Worm (Caenorhabditis elegans) whole organism, late embryonic: Measurements from ENCODE around the gene F54C8.1.
"Not testable (repeated sequence)": the region's sequence is repeated elsewhere in the genome, so short reads cannot be mapped to it uniquely, and the experiment has no call there.

Experiments
- C08G9.2 ChIP-seq: sonication (generic microtip); optimal IDR thresholded peaks from 2 replicates; lab custom pipeline; 2016; ENCODE audit warnings: mild to moderate bottlenecking, missing genetic modification characterization, moderate library complexity, missing compliant biosample characterization
- C38D4.7 ChIP-seq: fragments of 200-800 bp; sonication (Bioruptor generic); optimal IDR thresholded peaks from 2 replicates; lab custom pipeline; 2018; ENCODE audit warnings: mild to moderate bottlenecking, missing genetic modification characterization, moderate library complexity, missing compliant biosample characterization
- K09A11.1 ChIP-seq: sonication (generic microtip); optimal IDR thresholded peaks from 2 replicates; lab custom pipeline; 2017; ENCODE audit warnings: antibody characterized with exemption, mild to moderate bottlenecking, missing genetic modification characterization, missing compliant biosample characterization; ENCODE audit not compliant: insufficient read depth
- T23F11.4 ChIP-seq: fragments of 200-800 bp; sonication (Bioruptor generic); optimal IDR thresholded peaks from 2 replicates; lab custom pipeline; 2018; ENCODE audit warnings: mild to moderate bottlenecking, missing genetic modification characterization, missing compliant biosample characterization
- Y22D7AL.16 ChIP-seq: sonication (generic microtip); optimal IDR thresholded peaks from 2 replicates; lab custom pipeline; 2016; ENCODE audit warnings: missing genetic modification characterization, missing compliant biosample characterization
- ama-1 ChIP-seq: fragments of 150-350 bp; optimal IDR thresholded peaks from 2 replicates; lab custom pipeline; 2014
- ceh-24 ChIP-seq: sonication (generic microtip); optimal IDR thresholded peaks from 2 replicates; lab custom pipeline; 2016; ENCODE audit warnings: mild to moderate bottlenecking, missing genetic modification characterization, missing compliant biosample characterization
- ceh-30 ChIP-seq: fragments of 150-350 bp; optimal IDR thresholded peaks from 2 replicates; lab custom pipeline; 2014; ENCODE audit warnings: missing biosample characterization, missing genetic modification characterization
- ceh-31 ChIP-seq: sonication (generic microtip); optimal IDR thresholded peaks from 2 replicates; lab custom pipeline; 2016; ENCODE audit warnings: missing genetic modification characterization, missing compliant biosample characterization
- ceh-34 ChIP-seq: sonication (generic microtip); optimal IDR thresholded peaks from 2 replicates; lab custom pipeline; 2016; ENCODE audit warnings: mild to moderate bottlenecking, missing genetic modification characterization, missing compliant biosample characterization
- ceh-48 ChIP-seq: sonication (generic microtip); optimal IDR thresholded peaks from 2 replicates; lab custom pipeline; 2016; ENCODE audit warnings: missing genetic modification characterization, inconsistent platforms, missing compliant biosample characterization
- ceh-6 ChIP-seq: fragments of 200-800 bp; sonication (Bioruptor generic); optimal IDR thresholded peaks from 2 replicates; lab custom pipeline; 2018; ENCODE audit warnings: mild to moderate bottlenecking, missing genetic modification characterization, missing compliant biosample characterization
- ceh-9 ChIP-seq: sonication (generic microtip); optimal IDR thresholded peaks from 2 replicates; lab custom pipeline; 2016; ENCODE audit warnings: mild to moderate bottlenecking, missing genetic modification characterization, inconsistent platforms, missing compliant biosample characterization
- dmd-4 ChIP-seq: sonication (generic microtip); optimal IDR thresholded peaks from 2 replicates; lab custom pipeline; 2016; ENCODE audit warnings: borderline replicate concordance, missing genetic modification characterization, missing compliant biosample characterization
- dve-1 ChIP-seq: sonication (generic microtip); optimal IDR thresholded peaks from 2 replicates; lab custom pipeline; 2017; ENCODE audit warnings: antibody characterized with exemption, mild to moderate bottlenecking, missing genetic modification characterization, missing compliant biosample characterization
- elt-2 ChIP-seq: sonication (generic microtip); optimal IDR thresholded peaks from 2 replicates; lab custom pipeline; 2016; ENCODE audit warnings: missing genetic modification reagents, missing genetic modification characterization, missing compliant biosample characterization
- elt-4 ChIP-seq: sonication (generic microtip); optimal IDR thresholded peaks from 2 replicates; lab custom pipeline; 2016; ENCODE audit warnings: missing genetic modification characterization, missing compliant biosample characterization
- ets-4 ChIP-seq: sonication (generic microtip); optimal IDR thresholded peaks from 2 replicates; lab custom pipeline; 2016; ENCODE audit warnings: missing genetic modification characterization, missing compliant biosample characterization
- eyg-1 ChIP-seq: sonication (generic microtip); optimal IDR thresholded peaks from 2 replicates; lab custom pipeline; 2016; ENCODE audit warnings: missing genotype, missing genetic modification characterization, missing compliant biosample characterization
- fkh-10 ChIP-seq: fragments of 150-350 bp; optimal IDR thresholded peaks from 2 replicates; lab custom pipeline; 2014; ENCODE audit warnings: missing biosample characterization, missing genetic modification reagents, missing genetic modification characterization
- fkh-6 ChIP-seq: sonication (generic microtip); optimal IDR thresholded peaks from 2 replicates; lab custom pipeline; 2016; ENCODE audit warnings: missing genetic modification characterization, missing compliant biosample characterization
- gmeb-2 ChIP-seq: sonication (generic microtip); optimal IDR thresholded peaks from 2 replicates; lab custom pipeline; 2016; ENCODE audit warnings: missing genetic modification characterization, inconsistent platforms, missing compliant biosample characterization
- hlh-15 ChIP-seq: sonication (generic microtip); optimal IDR thresholded peaks from 2 replicates; lab custom pipeline; 2016; ENCODE audit warnings: missing genetic modification characterization, missing compliant biosample characterization
- hlh-30 ChIP-seq: sonication (generic microtip); optimal IDR thresholded peaks from 2 replicates; lab custom pipeline; 2017; ENCODE audit warnings: antibody characterized with exemption, missing genetic modification characterization, missing compliant biosample characterization; ENCODE audit not compliant: insufficient read depth
- hlh-8 ChIP-seq: sonication (generic microtip); optimal IDR thresholded peaks from 2 replicates; lab custom pipeline; 2016; ENCODE audit warnings: missing genotype, missing genetic modification characterization, missing compliant biosample characterization
- madf-2 ChIP-seq: sonication (generic microtip); optimal IDR thresholded peaks from 2 replicates; lab custom pipeline; 2017; ENCODE audit warnings: missing genetic modification characterization, missing compliant biosample characterization
- nfya-1 ChIP-seq: sonication (generic microtip); optimal IDR thresholded peaks from 2 replicates; lab custom pipeline; 2017; ENCODE audit warnings: missing genetic modification characterization, mild to moderate bottlenecking, missing compliant biosample characterization, antibody characterized with exemption, moderate library complexity
- nhr-232 ChIP-seq: sonication (generic microtip); optimal IDR thresholded peaks from 2 replicates; lab custom pipeline; 2016; ENCODE audit warnings: missing genetic modification characterization, missing compliant biosample characterization
- npax-4 ChIP-seq: sonication (generic microtip); optimal IDR thresholded peaks from 2 replicates; lab custom pipeline; 2016; ENCODE audit warnings: missing genetic modification characterization, missing compliant biosample characterization
- odd-2 ChIP-seq: sonication (generic microtip); optimal IDR thresholded peaks from 2 replicates; lab custom pipeline; 2017; ENCODE audit warnings: antibody characterized with exemption, mild to moderate bottlenecking, missing genetic modification characterization, missing compliant biosample characterization
- pag-3 ChIP-seq: sonication (generic microtip); optimal IDR thresholded peaks from 2 replicates; lab custom pipeline; 2016; ENCODE audit warnings: missing compliant biosample characterization, missing genetic modification characterization, borderline replicate concordance
- pat-9 ChIP-seq: fragments of 200-800 bp; sonication (Bioruptor generic); optimal IDR thresholded peaks from 2 replicates; lab custom pipeline; 2018; ENCODE audit warnings: mild to moderate bottlenecking, missing genetic modification characterization, moderate library complexity, missing compliant biosample characterization
- pha-2 ChIP-seq: sonication (generic microtip); optimal IDR thresholded peaks from 2 replicates; lab custom pipeline; 2017; ENCODE audit warnings: mild to moderate bottlenecking, missing genetic modification characterization, missing compliant biosample characterization
- pros-1 ChIP-seq: fragments of 150-350 bp; optimal IDR thresholded peaks from 2 replicates; lab custom pipeline; 2014; ENCODE audit warnings: missing biosample characterization, missing genetic modification reagents, missing genetic modification characterization
- rnt-1 ChIP-seq: sonication (generic microtip); optimal IDR thresholded peaks from 2 replicates; lab custom pipeline; 2016; ENCODE audit warnings: missing genetic modification characterization, missing compliant biosample characterization
- sdc-2 ChIP-seq: sonication (generic microtip); optimal IDR thresholded peaks from 2 replicates; lab custom pipeline; 2016; ENCODE audit warnings: missing genotype, missing genetic modification characterization, missing compliant biosample characterization
- syd-9 ChIP-seq: sonication (generic microtip); optimal IDR thresholded peaks from 2 replicates; lab custom pipeline; 2016; ENCODE audit warnings: mild to moderate bottlenecking, missing genetic modification characterization, moderate library complexity, missing compliant biosample characterization
- tbx-2 ChIP-seq: sonication (generic microtip); optimal IDR thresholded peaks from 2 replicates; lab custom pipeline; 2016; ENCODE audit warnings: missing genetic modification characterization, missing compliant biosample characterization
- tbx-7 ChIP-seq: sonication (generic microtip); optimal IDR thresholded peaks from 2 replicates; lab custom pipeline; 2016; ENCODE audit warnings: missing genotype, missing genetic modification characterization, missing compliant biosample characterization
- ttx-3 ChIP-seq: sonication (generic microtip); optimal IDR thresholded peaks from 2 replicates; lab custom pipeline; 2016; ENCODE audit warnings: missing genetic modification reagents, missing genetic modification characterization, missing compliant biosample characterization
- unc-42 ChIP-seq: sonication (generic microtip); optimal IDR thresholded peaks from 2 replicates; lab custom pipeline; 2016; ENCODE audit warnings: missing genotype, missing genetic modification characterization, missing compliant biosample characterization
- unc-86 ChIP-seq: sonication (generic microtip); optimal IDR thresholded peaks from 2 replicates; lab custom pipeline; 2016; ENCODE audit warnings: missing genetic modification characterization, missing compliant biosample characterization

The F54C8.1 gene

ce11 chrIII:9406600-9406999, 32.9 kb upstream of the F54C8.1 start, which contains the start of gene T26G10.1:
TSS of gene T26G10.1 (minus strand) at chrIII:9406641.
- TF ChIP-seq npax-4 (tag; lab: Kevin White, UChicago) = no peak
- TF ChIP-seq elt-2 (tag; lab: Kevin White, UChicago) = peak; percentile 20
- peak; percentile 9 for TF ChIP-seq unc-42 (tag; lab: Kevin White, UChicago)
- no peak for TF ChIP-seq ama-1 (lab: Kevin White, UChicago)
- peak; percentile 4 for TF ChIP-seq ceh-31 (tag; lab: Kevin White, UChicago)
- no peak for TF ChIP-seq pat-9 (tag; lab: Kevin White, UChicago)
- TF ChIP-seq pros-1 (tag; lab: Kevin White, UChicago) = no peak
- TF ChIP-seq nfya-1 (tag; lab: Kevin White, UChicago) = peak; percentile 13
- TF ChIP-seq ttx-3 = no peak
- TF ChIP-seq eyg-1 (tag; lab: Kevin White, UChicago) = no peak
- TF ChIP-seq elt-4 = no peak
- TF ChIP-seq fkh-10 (GFP tag; lab: Kevin White, UChicago) = no peak

DNA sequence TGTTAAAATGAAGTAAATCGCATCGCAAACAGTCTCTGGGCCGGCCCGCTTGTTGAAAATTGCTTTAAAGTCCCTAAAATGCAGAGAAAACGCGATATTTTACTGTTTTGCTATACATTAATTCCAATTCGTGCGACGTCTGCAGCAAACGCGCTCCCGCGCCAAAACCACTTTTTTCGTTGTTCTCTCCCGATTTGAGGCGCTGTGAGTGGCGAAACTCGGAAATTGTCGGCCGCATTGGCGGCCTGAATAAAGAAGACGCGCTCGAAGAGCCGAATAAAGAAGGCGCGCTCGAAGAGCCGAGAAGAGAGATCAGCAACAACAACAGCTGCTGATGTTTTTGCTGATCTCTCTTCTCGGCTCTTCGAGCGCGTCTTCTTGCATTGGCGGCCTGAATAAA, 31.2 kb upstream of the F54C8.1 start:
- TF ChIP-seq ceh-31 (tag; lab: Kevin White, UChicago) = peak; percentile 49

DNA sequence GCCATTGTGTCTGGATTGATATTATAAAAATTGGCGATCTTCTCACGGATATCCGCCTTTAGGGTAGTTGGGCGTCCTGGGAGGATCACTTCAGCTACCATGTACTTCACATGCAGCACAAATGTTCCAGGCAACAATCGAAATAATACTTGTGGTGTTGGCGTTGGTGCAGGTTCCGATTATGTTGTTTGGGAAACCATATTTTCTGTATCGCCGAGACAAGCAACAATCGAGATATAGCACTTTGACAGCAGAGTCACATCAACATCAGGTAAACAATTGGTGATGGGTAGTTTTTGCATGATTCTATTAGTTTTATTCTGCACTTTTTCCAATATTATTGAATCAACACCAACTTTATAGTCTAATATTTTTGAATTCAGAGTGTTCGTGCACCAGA, 26.2 kb upstream of the F54C8.1 start, which contains the start of gene T26G10.3:
Gene T26G10.3 (minus strand): TSS at position 101 of the 400 bp plus-strand sequence.
- no peak for TF ChIP-seq madf-2
- TF ChIP-seq sdc-2 (tag; lab: Kevin White, UChicago) = no peak
- TF ChIP-seq T23F11.4 = no peak
- no peak for TF ChIP-seq C08G9.2 (tag; lab: Kevin White, UChicago)
- TF ChIP-seq tbx-2 = no peak
- TF ChIP-seq hlh-8 = no peak
- TF ChIP-seq K09A11.1 = no peak
- TF ChIP-seq pros-1 (tag; lab: Kevin White, UChicago) = no peak
- TF ChIP-seq ceh-24 (tag; lab: Kevin White, UChicago) = no peak
- TF ChIP-seq pha-2 (tag; lab: Kevin White, UChicago) = no peak
- no peak for TF ChIP-seq unc-86 (tag; lab: Kevin White, UChicago)
- no peak for TF ChIP-seq ets-4 (tag; lab: Kevin White, UChicago)
- TF ChIP-seq ceh-48 (tag; lab: Kevin White, UChicago) = no peak
- no peak for TF ChIP-seq tbx-7
- TF ChIP-seq Y22D7AL.16 = no peak
- TF ChIP-seq nhr-232 (tag; lab: Kevin White, UChicago) = no peak
- TF ChIP-seq dmd-4 = no peak
- no peak for TF ChIP-seq ceh-6 (GFP tag; lab: Kevin White, UChicago)
- no peak for TF ChIP-seq hlh-30
- TF ChIP-seq fkh-6 = no peak

ce11 chrIII:9420231-9420630, 19.3 kb upstream of the F54C8.1 start, which contains the start of gene T26G10.4:
TSS of gene T26G10.4 (plus strand) at chrIII:9420531.
- not testable (repeated sequence) for TF ChIP-seq rnt-1, syd-9, hlh-15 (tag; lab: Kevin White, UChicago)

DNA sequence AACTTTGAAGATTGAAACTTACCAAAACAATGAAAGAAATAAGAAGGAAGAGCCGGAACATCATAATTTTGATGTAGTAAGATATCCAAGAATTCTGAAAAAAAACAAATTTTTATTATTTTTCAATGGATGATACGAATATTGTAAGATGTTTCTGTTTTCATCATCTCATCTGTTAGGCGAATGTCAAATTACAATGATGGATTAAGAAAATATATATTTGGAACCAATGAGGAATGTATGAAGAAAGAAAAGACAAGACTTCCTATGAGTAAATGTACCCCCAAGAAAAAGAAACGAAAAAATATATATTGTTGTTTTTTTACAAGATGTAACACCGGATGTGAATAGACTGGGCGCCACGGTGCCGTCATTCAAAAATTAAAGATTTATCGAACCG, 13.2 kb upstream of the F54C8.1 start, which contains the start of gene T26G10.5:
Gene T26G10.5 (minus strand): TSS at position 101 of the 400 bp plus-strand sequence.
- TF ChIP-seq gmeb-2 = no peak
- TF ChIP-seq hlh-15 (tag; lab: Kevin White, UChicago) = no peak
- no peak for TF ChIP-seq dve-1 (tag; lab: Kevin White, UChicago)
- TF ChIP-seq C38D4.7 (GFP tag; lab: Kevin White, UChicago) = no peak
- no peak for TF ChIP-seq pag-3
- no peak for TF ChIP-seq odd-2 (tag; lab: Kevin White, UChicago)
- no peak for TF ChIP-seq ceh-48 (tag; lab: Kevin White, UChicago)
- TF ChIP-seq tbx-7 = no peak
- TF ChIP-seq ceh-9 (tag; lab: Kevin White, UChicago) = no peak
- TF ChIP-seq ceh-6 (GFP tag; lab: Kevin White, UChicago) = no peak
- TF ChIP-seq ceh-34 (tag; lab: Kevin White, UChicago) = no peak
- no peak for TF ChIP-seq ceh-30 (tag; lab: Kevin White, UChicago)
